Worm (Caenorhabditis elegans) whole organism, L1 larva: ENCODE results near the gene algn-5.
"Not testable (repeated sequence)": the region's sequence is repeated elsewhere in the genome, so short reads cannot be mapped to it uniquely, and the experiment has no call there.

ENCODE experiments used
- nhr-76 ChIP-seq: sonication (generic microtip); optimal IDR thresholded peaks from 2 replicates; lab custom pipeline; 2017; ENCODE audit warnings: missing biosample characterization, missing genetic modification characterization
- snpc-4 ChIP-seq: fragments of 150-350 bp; optimal IDR thresholded peaks from 2 replicates; lab custom pipeline; 2014; ENCODE audit warnings: missing biosample characterization, missing genetic modification characterization
- tbx-2 ChIP-seq: sonication (generic microtip); optimal IDR thresholded peaks from 2 replicates; lab custom pipeline; 2016; ENCODE audit warnings: missing genetic modification characterization, missing compliant biosample characterization

DNA sequence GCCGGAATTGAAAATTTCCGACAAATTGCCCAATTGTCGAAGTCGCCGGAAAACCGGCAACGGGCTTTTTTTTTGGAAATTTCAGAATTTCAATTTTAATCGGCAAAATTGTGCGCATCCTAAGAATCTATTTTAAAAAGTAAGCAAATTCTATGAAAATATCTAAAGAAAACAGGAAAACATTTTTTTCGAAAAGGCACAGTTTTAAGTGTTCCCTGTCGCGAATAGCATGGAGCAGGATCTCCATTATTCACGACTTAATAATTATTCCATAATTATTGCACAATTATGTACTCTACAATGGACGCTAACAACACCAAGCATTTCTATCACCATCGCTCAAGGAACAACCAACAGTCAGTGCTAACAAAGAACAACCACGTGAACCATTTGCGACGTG is 20.5 kb downstream of the algn-5 start, which contains the start of gene H43I07.4:
- not testable (repeated sequence) for TF ChIP-seq snpc-4, tbx-2, nhr-76 (tag; lab: Kevin White, UChicago)
